Worm (Caenorhabditis elegans) whole organism, L1 larva: ENCODE data around the gene EGAP4.1.

ENCODE experiments used
- ama-1 ChIP-seq: fragments of 150-350 bp; optimal IDR thresholded peaks from 2 replicates; lab custom pipeline; 2014
- egl-27 ChIP-seq, 2 experiments: fragments of 150-350 bp in 1 of 2; sonication (generic microtip); optimal IDR thresholded peaks; 3 replicates each; lab custom pipeline; 2017 to 2018; ENCODE audit warnings: missing biosample characterization in 2 of 2, missing genetic modification characterization in 2 of 2, missing genetic modification reagents in 2 of 2
- elt-2 ChIP-seq: sonication (generic microtip); optimal IDR thresholded peaks from 2 replicates; lab custom pipeline; 2016; ENCODE audit warnings: missing genetic modification characterization, mild to moderate bottlenecking, inconsistent platforms, missing compliant biosample characterization, missing genetic modification reagents
- fkh-10 ChIP-seq: sonication (generic microtip); optimal IDR thresholded peaks from 2 replicates; lab custom pipeline; 2017; ENCODE audit warnings: missing biosample characterization, missing genetic modification reagents, missing genetic modification characterization
- fkh-4 ChIP-seq: sonication (generic microtip); optimal IDR thresholded peaks from 2 replicates; lab custom pipeline; 2016; ENCODE audit warnings: missing compliant biosample characterization, missing genetic modification characterization, borderline replicate concordance
- fos-1 ChIP-seq: fragments of 150-350 bp; optimal IDR thresholded peaks from 2 replicates; lab custom pipeline; 2014; ENCODE audit warnings: missing biosample characterization, missing genetic modification characterization
- hlh-4 ChIP-seq: sonication (generic microtip); optimal IDR thresholded peaks from 2 replicates; lab custom pipeline; 2016; ENCODE audit warnings: mild to moderate bottlenecking, missing genetic modification characterization, missing compliant biosample characterization
- irx-1 ChIP-seq: sonication (generic microtip); optimal IDR thresholded peaks from 2 replicates; lab custom pipeline; 2016; ENCODE audit warnings: missing genetic modification characterization, missing compliant biosample characterization
- jun-1 ChIP-seq: fragments of 150-350 bp; optimal IDR thresholded peaks from 2 replicates; lab custom pipeline; 2014; ENCODE audit warnings: missing biosample characterization, missing genetic modification reagents, missing genetic modification characterization
- lin-13 ChIP-seq: fragments of 150-350 bp; optimal IDR thresholded peaks from 2 replicates; lab custom pipeline; 2014; ENCODE audit warnings: missing biosample characterization, missing genetic modification reagents, missing genetic modification characterization
- lin-14 ChIP-seq: fragments of 200-800 bp; sonication (Bioruptor generic); optimal IDR thresholded peaks from 2 replicates; lab custom pipeline; 2018; ENCODE audit warnings: mild to moderate bottlenecking, missing genetic modification characterization, moderate library complexity, missing compliant biosample characterization
- lin-35 ChIP-seq, 2 experiments: fragments of 150-350 bp; optimal IDR thresholded peaks; 2 replicates each; lab custom pipeline; 2014; ENCODE audit warnings: missing biosample characterization in 2 of 2, missing genetic modification characterization in 2 of 2, missing genetic modification reagents in 2 of 2
- mab-9 ChIP-seq: fragments of 200-800 bp; sonication (Bioruptor generic); IDR thresholded peaks from 2 replicates; pipeline ENCODE4 v1.3.6; 2022; ENCODE audit warnings: missing genetic modification reagents, missing genetic modification characterization, missing compliant biosample characterization
- mdl-1 ChIP-seq, 2 experiments: fragments of 150-350 bp; optimal IDR thresholded peaks; 2 replicates each; lab custom pipeline; 2014 to 2017; ENCODE audit warnings: missing biosample characterization in 2 of 2, missing genetic modification characterization in 2 of 2, inconsistent platforms in 1 of 2
- mep-1 ChIP-seq: fragments of 150-350 bp; optimal IDR thresholded peaks from 2 replicates; lab custom pipeline; 2014; ENCODE audit warnings: missing biosample characterization, missing genetic modification characterization
- nhr-19 ChIP-seq: fragments of 200-800 bp; sonication (Bioruptor generic); conservative IDR thresholded peaks from 2 replicates; pipeline ENCODE4 v1.3.6; 2022; ENCODE audit warnings: missing genetic modification characterization, missing compliant biosample characterization
- nhr-20 ChIP-seq: sonication (generic microtip); optimal IDR thresholded peaks from 2 replicates; lab custom pipeline; 2016; ENCODE audit warnings: mild to moderate bottlenecking, missing genetic modification characterization, missing compliant biosample characterization
- nhr-237 ChIP-seq: fragments of 150-350 bp; optimal IDR thresholded peaks from 2 replicates; lab custom pipeline; 2014; ENCODE audit warnings: missing biosample characterization, missing genetic modification characterization
- nhr-47 ChIP-seq: sonication (generic microtip); optimal IDR thresholded peaks from 2 replicates; lab custom pipeline; 2016; ENCODE audit warnings: mild to moderate bottlenecking, missing genetic modification characterization, moderate library complexity, missing compliant biosample characterization
- nhr-77 ChIP-seq: fragments of 150-350 bp; optimal IDR thresholded peaks from 2 replicates; lab custom pipeline; 2014; ENCODE audit warnings: missing biosample characterization, missing genetic modification characterization
- nhr-85 ChIP-seq: sonication (generic microtip); peaks from one replicate; lab custom pipeline; 2016; ENCODE audit warnings: missing genetic modification characterization, inconsistent platforms, missing compliant biosample characterization
- nhr-90 ChIP-seq: sonication (generic microtip); optimal IDR thresholded peaks from 2 replicates; lab custom pipeline; 2016; ENCODE audit warnings: mild to moderate bottlenecking, missing genetic modification characterization, missing compliant biosample characterization; ENCODE audit not compliant: poor library complexity
- pax-3 ChIP-seq: fragments of 200-800 bp; sonication (Bioruptor generic); optimal IDR thresholded peaks from 2 replicates; lab custom pipeline; 2018; ENCODE audit warnings: mild to moderate bottlenecking, missing genetic modification characterization, moderate library complexity, missing compliant biosample characterization
- rnt-1 ChIP-seq: sonication (generic microtip); optimal IDR thresholded peaks from 2 replicates; lab custom pipeline; 2016; ENCODE audit warnings: mild to moderate bottlenecking, missing genetic modification characterization, moderate library complexity, missing compliant biosample characterization
- snpc-4 ChIP-seq: fragments of 150-350 bp; optimal IDR thresholded peaks from 2 replicates; lab custom pipeline; 2014; ENCODE audit warnings: missing biosample characterization, missing genetic modification characterization
- sox-4 ChIP-seq: sonication (generic microtip); optimal IDR thresholded peaks from 2 replicates; lab custom pipeline; 2016; ENCODE audit warnings: missing genetic modification characterization, missing compliant biosample characterization
- swsn-7 ChIP-seq: sonication (generic microtip); optimal IDR thresholded peaks from 2 replicates; lab custom pipeline; 2016; ENCODE audit warnings: missing genetic modification characterization, missing compliant biosample characterization
- tbx-2 ChIP-seq: sonication (generic microtip); optimal IDR thresholded peaks from 2 replicates; lab custom pipeline; 2016; ENCODE audit warnings: missing genetic modification characterization, missing compliant biosample characterization
- tlp-1 ChIP-seq: fragments of 150-350 bp; optimal IDR thresholded peaks from 2 replicates; lab custom pipeline; 2014; ENCODE audit warnings: missing biosample characterization, missing genetic modification characterization
- unc-30 ChIP-seq: sonication (generic microtip); optimal IDR thresholded peaks from 2 replicates; lab custom pipeline; 2017; ENCODE audit warnings: missing biosample characterization, missing genetic modification characterization
- unc-62 ChIP-seq: fragments of 150-350 bp; optimal IDR thresholded peaks from 2 replicates; lab custom pipeline; 2014; ENCODE audit warnings: missing biosample characterization, missing genetic modification reagents, missing genetic modification characterization
- unc-86 ChIP-seq: sonication (generic microtip); optimal IDR thresholded peaks from 2 replicates; lab custom pipeline; 2016; ENCODE audit warnings: missing genetic modification characterization, missing compliant biosample characterization
- xbp-1 ChIP-seq: sonication (generic microtip); optimal IDR thresholded peaks from 2 replicates; lab custom pipeline; 2016; ENCODE audit warnings: missing genetic modification characterization, missing compliant biosample characterization
- ztf-4 ChIP-seq: fragments of 150-350 bp; optimal IDR thresholded peaks from 2 replicates; lab custom pipeline; 2014; ENCODE audit warnings: missing biosample characterization, missing genetic modification characterization

The EGAP4.1 gene

DNA sequence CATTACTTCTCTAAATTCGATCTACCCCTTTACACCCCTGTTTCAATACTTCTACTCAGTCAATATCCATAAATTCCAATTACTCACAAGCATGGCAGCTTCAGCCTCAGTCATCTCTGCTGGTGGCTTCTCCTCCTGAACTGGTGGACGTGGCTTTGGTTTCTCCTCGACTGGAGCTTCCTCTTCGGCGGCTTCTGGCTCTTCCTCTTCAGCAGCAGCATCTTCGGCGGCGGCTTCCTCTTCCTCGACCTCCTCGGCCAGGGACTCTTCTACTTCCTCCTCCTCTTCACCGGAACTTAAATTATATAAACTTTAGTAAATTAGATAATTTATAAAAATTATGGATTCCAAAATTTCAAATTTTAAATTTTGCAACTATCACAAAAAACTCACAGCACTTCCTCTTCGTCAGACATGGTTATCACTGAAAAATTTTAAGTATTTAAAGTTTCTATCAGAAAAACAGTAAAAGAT lies 4.0 kb downstream of the EGAP4.1 start, which contains the start of gene tnt-2:
Gene tnt-2, minus strand, starts transcription at position 424 of the 474 bp plus-strand sequence.
- TF ChIP-seq mdl-1 (tag; optimal IDR thresholded peaks at IDR 0.05; lab: Kevin White, UChicago) (no peak), fos-1 (tag; lab: Kevin White, UChicago) (no peak), tlp-1 (tag; lab: Kevin White, UChicago) (no peak), rnt-1 (tag; lab: Kevin White, UChicago) (no peak), pax-3 (tag; lab: Kevin White, UChicago) (no peak)

DNA sequence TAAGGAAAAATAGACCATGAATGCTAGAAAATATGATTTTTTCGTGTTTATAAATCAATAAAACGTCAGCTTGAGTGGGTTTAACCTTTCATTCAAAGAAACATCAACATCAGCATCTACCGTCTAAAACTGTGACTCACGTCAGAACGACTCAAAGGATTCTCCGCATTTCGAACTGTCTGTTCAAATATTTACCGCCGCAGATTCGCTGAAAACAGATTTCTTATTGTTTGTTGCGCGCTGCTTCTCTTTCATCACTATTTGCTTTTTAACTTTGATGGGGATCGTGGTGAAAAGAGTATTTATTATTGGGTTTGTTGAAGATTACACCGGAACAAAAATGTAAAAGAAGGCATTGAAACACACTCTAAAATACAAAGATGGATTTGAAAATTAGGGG lies 5.9 kb downstream of the EGAP4.1 start:
- TF ChIP-seq lin-14 (GFP tag; lab: Kevin White, UChicago): peak; percentile 43
- TF ChIP-seq nhr-77 (tag; lab: Kevin White, UChicago): peak; percentile 31
- TF ChIP-seq mep-1 (tag; lab: Kevin White, UChicago): no peak

DNA sequence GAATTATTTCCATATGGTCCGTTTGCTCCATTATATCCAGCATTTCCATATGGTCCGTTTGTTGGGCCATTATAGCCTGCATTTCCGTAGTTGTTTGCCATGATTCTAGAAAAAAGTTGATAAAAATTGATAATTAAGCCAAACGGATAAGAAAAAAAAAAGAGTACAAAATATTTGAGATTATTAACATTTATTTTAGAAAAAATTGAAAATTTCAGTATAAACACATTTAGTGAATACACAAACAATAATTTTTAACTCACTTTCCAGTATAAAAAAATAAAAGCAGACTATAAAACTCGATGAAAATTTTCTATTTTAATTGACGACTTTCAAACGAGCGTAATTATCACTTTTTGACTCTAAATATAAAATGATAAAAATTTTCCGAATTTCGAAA lies 6.5 kb downstream of the EGAP4.1 start, which contains the start of gene F53A9.9:
Gene F53A9.9, minus strand, starts transcription at position 101 of the 400 bp plus-strand sequence.
- TF ChIP-seq swsn-7 (tag; lab: Kevin White, UChicago): no peak
- TF ChIP-seq nhr-85: no peak
- no peak for TF ChIP-seq mab-9 (GFP tag; lab: Robert Waterston, UW)
- no peak for TF ChIP-seq unc-62 (GFP tag; lab: Kevin White, UChicago)
- no peak for TF ChIP-seq unc-86
- TF ChIP-seq jun-1 (tag; lab: Kevin White, UChicago): no peak
- no peak for TF ChIP-seq sox-4 (tag; lab: Kevin White, UChicago)
- TF ChIP-seq irx-1 (tag; lab: Kevin White, UChicago): no peak
- no peak for TF ChIP-seq lin-13 (GFP tag; lab: Kevin White, UChicago)
- TF ChIP-seq tlp-1 (tag; lab: Kevin White, UChicago): no peak
- TF ChIP-seq nhr-77 (tag; lab: Kevin White, UChicago): no peak
- no peak for TF ChIP-seq mdl-1 (tag; optimal IDR thresholded peaks at IDR 0.05; lab: Kevin White, UChicago)
- TF ChIP-seq nhr-237: no peak
- no peak for TF ChIP-seq ztf-4 (tag; lab: Kevin White, UChicago)
- no peak for TF ChIP-seq fkh-10 (GFP tag; lab: Kevin White, UChicago)
- TF ChIP-seq xbp-1 (tag; lab: Kevin White, UChicago): no peak

DNA sequence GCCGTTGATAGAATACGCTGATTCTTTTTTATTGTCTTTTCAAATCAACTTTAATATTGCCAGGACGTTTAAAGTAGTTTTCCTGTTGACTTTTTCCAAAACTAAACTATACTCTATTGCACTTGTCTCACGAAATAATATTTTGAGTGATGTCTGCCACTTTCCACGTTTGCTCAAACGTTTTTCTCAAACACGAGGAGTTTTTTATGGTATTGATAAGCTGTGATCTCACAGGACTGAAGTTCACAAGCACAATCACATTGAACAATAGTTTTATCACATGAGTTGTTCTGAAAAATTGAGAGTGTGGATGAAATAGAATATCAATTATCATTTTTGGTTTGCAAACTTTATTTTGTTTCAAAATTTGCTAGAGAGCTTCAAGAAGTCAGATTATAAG lies 7.3 kb downstream of the EGAP4.1 start:
- TF ChIP-seq nhr-20 (peak; percentile 49), ama-1 (lab: Kevin White, UChicago) (no peak), elt-2 (tag; lab: Kevin White, UChicago) (peak; percentile 48), lin-35 (GFP tag; optimal IDR thresholded peaks at IDR 0.05; lab: Kevin White, UChicago) (peak in 1 of 2 experiments; percentile 2)

DNA sequence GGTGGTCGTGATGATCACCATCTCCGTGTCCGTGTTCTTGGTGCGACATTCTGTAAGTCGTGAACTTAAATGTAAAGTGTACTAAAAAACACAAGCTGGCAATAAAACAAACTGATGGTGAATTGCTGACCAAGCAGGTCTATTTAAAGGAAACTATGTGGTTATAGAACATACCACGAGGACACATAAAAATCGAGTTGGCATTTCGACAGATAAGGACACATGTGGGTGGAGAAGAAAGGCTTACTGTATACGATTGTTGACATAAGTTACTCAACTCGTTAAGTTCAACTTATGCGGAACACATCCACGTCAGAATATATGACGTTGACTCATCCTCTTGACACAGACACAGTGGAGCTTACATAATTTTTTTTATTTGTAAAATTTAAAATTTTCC lies 8.3 kb downstream of the EGAP4.1 start, which contains the start of gene F53A9.8:
Gene F53A9.8, minus strand, starts transcription at position 49 of the 400 bp plus-strand sequence.
- no peak for TF ChIP-seq nhr-20
- no peak for TF ChIP-seq hlh-4
- peak; percentile 11 for TF ChIP-seq pax-3 (tag; lab: Kevin White, UChicago)
- no peak for TF ChIP-seq snpc-4
- TF ChIP-seq nhr-47 (tag; lab: Kevin White, UChicago): no peak
- no peak for TF ChIP-seq fkh-4 (tag; lab: Kevin White, UChicago)
- TF ChIP-seq nhr-19 (GFP tag; lab: Robert Waterston, UW): no peak
- TF ChIP-seq swsn-7 (tag; lab: Kevin White, UChicago): no peak
- no peak for TF ChIP-seq egl-27 (tag; optimal IDR thresholded peaks at IDR 0.05; lab: Kevin White, UChicago)
- TF ChIP-seq lin-13 (GFP tag; lab: Kevin White, UChicago): no peak
- no peak for TF ChIP-seq mab-9 (GFP tag; lab: Robert Waterston, UW)
- TF ChIP-seq lin-35 (GFP tag; optimal IDR thresholded peaks at IDR 0.05; lab: Kevin White, UChicago): peak in 1 of 2 experiments; percentile 4
- TF ChIP-seq unc-30 (tag; lab: Kevin White, UChicago): no peak
- peak; percentile 9 for TF ChIP-seq elt-2 (tag; lab: Kevin White, UChicago)
- TF ChIP-seq nhr-90 (tag; lab: Kevin White, UChicago): no peak
- no peak for TF ChIP-seq tbx-2
- TF ChIP-seq, all 84 proteins: peak for 3
